Worm (Caenorhabditis elegans): Measurements from ENCODE around the gene Y116A8C.40.

- TF ChIP-seq sma-9 (GFP tag; optimal IDR thresholded peaks at IDR 0.05) (no peak), sma-9 (tag; optimal IDR thresholded peaks at IDR 0.05) (no peak), nhr-237 (tag; optimal IDR thresholded peaks at IDR 0.05) (no peak), nhr-6 (tag; optimal IDR thresholded peaks at IDR 0.05) (no peak), unc-62 (GFP tag; optimal IDR thresholded peaks at IDR 0.05) (no peak), blmp-1 (tag; optimal IDR thresholded peaks at IDR 0.05; ENCODE audit: insufficient read depth) (no peak), aly-2 (tag; optimal IDR thresholded peaks at IDR 0.05) (no peak), lin-13 (GFP tag; optimal IDR thresholded peaks at IDR 0.05) (no peak)
Observed at ce11 chrIV:17174980-17175379, 24.2 kb upstream of the Y116A8C.40 start.

All from whole organism, L2 larva.